Worm (Caenorhabditis elegans) whole organism, L1 larva: Measurements from ENCODE around the gene kin-2.

Experiments
- ces-1 ChIP-seq: fragments of 150-350 bp; optimal IDR thresholded peaks from 2 replicates; lab custom pipeline; 2014; ENCODE audit warnings: missing biosample characterization, missing genetic modification reagents, missing genetic modification characterization
- lin-39 ChIP-seq: fragments of 150-350 bp; optimal IDR thresholded peaks from 2 replicates; lab custom pipeline; 2014; ENCODE audit warnings: missing biosample characterization, missing genetic modification reagents, missing genetic modification characterization
- lsy-2 ChIP-seq, 2 experiments: fragments of 150-350 bp; optimal IDR thresholded peaks; 2 replicates each; lab custom pipeline; 2014; ENCODE audit warnings: missing biosample characterization in 2 of 2, missing genetic modification characterization in 2 of 2
- nhr-47 ChIP-seq: sonication (generic microtip); optimal IDR thresholded peaks from 2 replicates; lab custom pipeline; 2016; ENCODE audit warnings: mild to moderate bottlenecking, missing genetic modification characterization, moderate library complexity, missing compliant biosample characterization
- nhr-90 ChIP-seq: sonication (generic microtip); optimal IDR thresholded peaks from 2 replicates; lab custom pipeline; 2016; ENCODE audit warnings: mild to moderate bottlenecking, missing genetic modification characterization, missing compliant biosample characterization; ENCODE audit not compliant: poor library complexity
- pag-3 ChIP-seq: sonication (generic microtip); optimal IDR thresholded peaks from 2 replicates; lab custom pipeline; 2017; ENCODE audit warnings: missing genetic modification characterization, mild to moderate bottlenecking, missing compliant biosample characterization, antibody characterized with exemption, borderline replicate concordance; ENCODE audit not compliant: insufficient read depth
- snu-23 ChIP-seq: sonication (generic microtip); optimal IDR thresholded peaks from 2 replicates; lab custom pipeline; 2016; ENCODE audit warnings: missing genetic modification characterization, missing compliant biosample characterization
- unc-30 ChIP-seq: sonication (generic microtip); optimal IDR thresholded peaks from 2 replicates; lab custom pipeline; 2017; ENCODE audit warnings: missing biosample characterization, missing genetic modification characterization
- ztf-11 ChIP-seq, 2 experiments: sonication (generic microtip); optimal IDR thresholded peaks; 2 replicates each; lab custom pipeline; 2016 to 2017; ENCODE audit warnings: missing genetic modification characterization in 2 of 2, missing biosample characterization in 1 of 2, missing compliant biosample characterization in 1 of 2

DNA sequence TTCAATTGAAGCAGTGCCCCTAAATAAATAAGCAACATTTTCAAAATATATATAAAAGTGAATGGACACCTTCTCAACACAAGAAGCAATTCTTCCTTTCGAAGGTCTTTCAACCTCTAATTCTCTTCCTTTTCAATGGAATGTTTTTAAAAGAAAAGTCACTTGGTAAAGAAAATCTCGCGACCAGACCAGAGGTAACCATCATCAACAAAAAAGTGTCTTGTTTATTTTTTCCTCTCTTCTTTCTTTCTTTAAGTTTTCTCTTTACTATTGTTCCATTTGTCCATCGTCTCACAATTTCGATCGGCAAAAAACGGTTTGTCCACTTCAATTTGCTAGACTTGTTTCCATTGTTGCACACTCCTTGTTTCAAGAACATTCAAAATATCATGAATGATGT, 37.4 kb upstream of the kin-2 start, which contains the start of gene C09B8.8:
- no peak for TF ChIP-seq snu-23 (GFP tag; lab: Kevin White, UChicago)
- no peak for TF ChIP-seq lsy-2 (tag; optimal IDR thresholded peaks at IDR 0.05; lab: Kevin White, UChicago)
- TF ChIP-seq ztf-11 (tag; optimal IDR thresholded peaks at IDR 0.05; lab: Kevin White, UChicago), result no peak
- TF ChIP-seq nhr-90, result no peak
- no peak for TF ChIP-seq pag-3
- TF ChIP-seq nhr-47 (tag; lab: Kevin White, UChicago), result no peak
- no peak for TF ChIP-seq ces-1 (GFP tag; lab: Kevin White, UChicago)
- no peak for TF ChIP-seq lin-39 (tag; lab: Kevin White, UChicago)
- no peak for TF ChIP-seq unc-30
